Worm (Caenorhabditis elegans) whole organism, L4 larva: ENCODE data around the gene prmt-9.

ENCODE experiments used
- lin-38 ChIP-seq: fragments of 200-800 bp; sonication (Bioruptor generic); IDR thresholded peaks from 2 replicates; pipeline ENCODE4 v1.3.6; 2022; ENCODE audit warnings: missing genetic modification reagents, missing genetic modification characterization, missing compliant biosample characterization
- lir-3 ChIP-seq: sonication (generic microtip); optimal IDR thresholded peaks from 2 replicates; lab custom pipeline; 2016; ENCODE audit warnings: mild to moderate bottlenecking, missing genetic modification characterization, missing compliant biosample characterization
- skn-1 ChIP-seq: fragments of 150-350 bp; optimal IDR thresholded peaks from 2 replicates; lab custom pipeline; 2014; ENCODE audit warnings: missing biosample characterization, missing genetic modification characterization
- zag-1 ChIP-seq: fragments of 150-350 bp; optimal IDR thresholded peaks from 2 replicates; lab custom pipeline; 2014; ENCODE audit warnings: missing biosample characterization, missing genetic modification characterization

DNA sequence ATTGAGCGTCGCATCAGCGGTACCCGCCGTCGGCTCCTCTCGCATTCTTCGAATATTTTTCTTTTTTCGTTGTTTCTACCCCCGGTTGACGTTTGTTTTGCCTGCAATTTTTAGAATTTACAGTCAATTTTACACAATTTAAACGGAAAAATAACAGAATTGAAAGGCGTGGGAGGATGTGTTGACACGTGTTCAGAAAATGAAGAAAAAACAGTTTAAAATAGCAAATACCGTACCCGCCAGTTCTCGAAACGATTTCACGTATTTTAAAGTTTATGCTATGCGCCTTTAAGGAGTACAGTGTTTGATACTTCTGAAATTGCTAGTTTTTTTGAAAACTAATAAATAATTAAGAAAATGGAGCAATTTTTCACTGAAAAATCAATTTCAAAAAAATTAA is 53.3 kb downstream of the prmt-9 start, which contains the start of gene ark-1:
- TF ChIP-seq skn-1 (tag; lab: Kevin White, UChicago) (no peak), lir-3 (tag; lab: Kevin White, UChicago) (no peak), zag-1 (no peak), lin-38 (GFP tag; lab: Robert Waterston, UW) (no peak)
